Worm (Caenorhabditis elegans) whole organism, midembryonic: Measurements from ENCODE around the gene col-120.

ENCODE experiments used
- cog-1 ChIP-seq: sonication (generic microtip); optimal IDR thresholded peaks from 2 replicates; lab custom pipeline; 2016; ENCODE audit warnings: missing genetic modification characterization, missing compliant biosample characterization
- flt-1 ChIP-seq: fragments of 200-800 bp; sonication (Bioruptor generic); IDR thresholded peaks from 2 replicates; pipeline ENCODE4 v1.3.6; 2022; ENCODE audit warnings: missing genetic modification characterization, missing compliant biosample characterization
- med-1 ChIP-seq: sonication (generic microtip); optimal IDR thresholded peaks from 2 replicates; lab custom pipeline; 2017; ENCODE audit warnings: missing genetic modification characterization, mild to moderate bottlenecking, missing compliant biosample characterization, antibody characterized with exemption, missing genetic modification reagents; ENCODE audit not compliant: insufficient read depth
- ref-1 ChIP-seq: fragments of 200-800 bp; sonication (Bioruptor generic); conservative IDR thresholded peaks from 2 replicates; pipeline ENCODE4 v1.3.6; 2022; ENCODE audit warnings: missing genetic modification reagents, missing genetic modification characterization, missing compliant biosample characterization
- ztf-23 ChIP-seq: fragments of 200-800 bp; sonication (Bioruptor generic); IDR thresholded peaks from 2 replicates; pipeline ENCODE4 v1.3.6; 2022; ENCODE audit warnings: missing genetic modification reagents, missing genetic modification characterization, missing compliant biosample characterization

DNA sequence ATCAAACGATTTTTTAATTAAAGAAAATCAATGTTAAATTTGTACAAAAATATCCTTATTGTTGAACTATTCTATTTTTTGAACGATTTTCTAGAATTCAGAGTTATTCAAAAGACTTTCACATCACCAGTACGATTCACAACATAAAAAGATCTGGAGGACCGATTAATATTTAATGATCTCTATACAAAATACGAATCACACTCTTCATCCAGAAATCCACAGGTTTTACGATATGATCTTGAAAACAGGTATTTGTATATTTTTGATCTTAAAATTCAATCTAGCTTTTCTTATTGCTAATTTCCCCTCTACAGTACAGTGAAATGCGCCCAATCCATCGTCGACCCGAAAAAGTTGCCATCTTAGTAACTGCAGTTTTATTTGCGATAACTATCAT is 43.0 kb upstream of the col-120 start, which contains the start of gene F49C12.5:
- TF ChIP-seq ztf-23 (GFP tag; lab: Robert Waterston, UW) (no peak), flt-1 (GFP tag; lab: Robert Waterston, UW) (no peak), ref-1 (no peak), cog-1 (tag; lab: Kevin White, UChicago) (no peak), med-1 (GFP tag; lab: Kevin White, UChicago) (no peak)
